Fruit fly (Drosophila melanogaster): Measurements from ENCODE around the gene CG13607.

The CG13607 gene

dm6 chr3R:24106059-24106631, 10.0 kb downstream of the CG13607 start (continued):
- TF ChIP-seq CG10147 (GFP tag; optimal IDR thresholded peaks at IDR 0.05), result peak; percentile 30
- no peak for TF ChIP-seq CG18619 (GFP tag; optimal IDR thresholded peaks at IDR 0.05)
- no peak for TF ChIP-seq crp (GFP tag; optimal IDR thresholded peaks at IDR 0.05)
- TF ChIP-seq sd (tag; optimal IDR thresholded peaks at IDR 0.05), result peak; percentile 12
- TF ChIP-seq yki (optimal IDR thresholded peaks at IDR 0.05), result no peak
- TF ChIP-seq CG3838 (GFP tag; optimal IDR thresholded peaks at IDR 0.05), result peak; percentile 39
- no peak for TF ChIP-seq Nf-YB (GFP tag; optimal IDR thresholded peaks at IDR 0.05)
- peak; percentile 96 for TF ChIP-seq CG9437 (GFP tag; optimal IDR thresholded peaks at IDR 0.05)
- TF ChIP-seq Side (GFP tag; optimal IDR thresholded peaks at IDR 0.05), result peak; percentile 26

- peak; percentile 15 for TF ChIP-seq Fer3 (tag; optimal IDR thresholded peaks at IDR 0.05)
- no peak for TF ChIP-seq aop (GFP tag; IDR thresholded peaks at IDR 0.05)
- TF ChIP-seq CG33213 (GFP tag; optimal IDR thresholded peaks at IDR 0.05), result peak; percentile 73
- no peak for TF ChIP-seq Hr39 (optimal IDR thresholded peaks at IDR 0.05)
- TF ChIP-seq so (GFP tag; IDR thresholded peaks at IDR 0.05), result no peak
- no peak for TF ChIP-seq CkIIα-i1 (GFP tag; IDR thresholded peaks at IDR 0.05)
- peak; percentile 98 for TF ChIP-seq psq (GFP tag; optimal IDR thresholded peaks at IDR 0.05)
- peak; percentile 32 for TF ChIP-seq CG13624 (GFP tag; optimal IDR thresholded peaks at IDR 0.05)
- peak; percentile 93 for TF ChIP-seq CG17385 (GFP tag; optimal IDR thresholded peaks at IDR 0.05)
- peak; percentile 19 for TF ChIP-seq Hsf (GFP tag; optimal IDR thresholded peaks at IDR 0.05)
- peak; percentile 54 for TF ChIP-seq MESR4 (GFP tag; optimal IDR thresholded peaks at IDR 0.05)
- peak; percentile 1 for TF ChIP-seq HmgD (GFP tag; optimal IDR thresholded peaks at IDR 0.05)
- no peak for TF ChIP-seq H15 (GFP tag; IDR thresholded peaks at IDR 0.05)
- no peak for TF ChIP-seq C15 (GFP tag; IDR thresholded peaks at IDR 0.05)
- peak; percentile 22 for TF ChIP-seq CG2120 (GFP tag; optimal IDR thresholded peaks at IDR 0.05)
- TF ChIP-seq gfzf (GFP tag; optimal IDR thresholded peaks at IDR 0.05), result peak; percentile 97
- peak; percentile 61 for TF ChIP-seq CrebB (tag; optimal IDR thresholded peaks at IDR 0.05)
- peak; percentile 9 for TF ChIP-seq vfl (GFP tag; optimal IDR thresholded peaks at IDR 0.05)
- no peak for TF ChIP-seq zfh1 (GFP tag; IDR thresholded peaks at IDR 0.05)
- peak; percentile 82 for TF ChIP-seq Med (GFP tag)
- no peak for TF ChIP-seq ara (GFP tag; IDR thresholded peaks at IDR 0.05)
- peak; percentile 75 for TF ChIP-seq CG1603 (tag; optimal IDR thresholded peaks at IDR 0.05)
- TF ChIP-seq ftz-f1 (GFP tag; optimal IDR thresholded peaks at IDR 0.05), result no peak
- TF ChIP-seq cwo (GFP tag; optimal IDR thresholded peaks at IDR 0.05), result peak; percentile 26
- TF ChIP-seq z (GFP tag; IDR thresholded peaks at IDR 0.05), result no peak
- TF ChIP-seq her (GFP tag; optimal IDR thresholded peaks at IDR 0.05), result peak; percentile 23
- peak in 1 of 2 experiments; percentile 36 for TF ChIP-seq bsh (GFP tag; optimal IDR thresholded peaks at IDR 0.05)
- peak; percentile 11 for TF ChIP-seq Myb (GFP tag; optimal IDR thresholded peaks at IDR 0.05)
- no peak for TF ChIP-seq ssp (GFP tag; IDR thresholded peaks at IDR 0.05)
- peak; percentile 10 for TF ChIP-seq CG11723 (GFP tag; optimal IDR thresholded peaks at IDR 0.05)
- peak; percentile 25 for TF ChIP-seq Dp (GFP tag; optimal IDR thresholded peaks at IDR 0.05)
- no peak for TF ChIP-seq CG4730 (GFP tag; IDR thresholded peaks at IDR 0.05)
- peak; percentile 23 for TF ChIP-seq CG18619 (GFP tag; optimal IDR thresholded peaks at IDR 0.05)
- peak; percentile 0 for TF ChIP-seq Mad (GFP tag; optimal IDR thresholded peaks at IDR 0.05)
- TF ChIP-seq CG6765 (GFP tag; optimal IDR thresholded peaks at IDR 0.05), result peak; percentile 62
- TF ChIP-seq PHDP (tag; optimal IDR thresholded peaks at IDR 0.05), result peak; percentile 33
- TF ChIP-seq CG10209 (GFP tag; optimal IDR thresholded peaks at IDR 0.05), result no peak
- peak; percentile 20 for TF ChIP-seq phol (tag; optimal IDR thresholded peaks at IDR 0.05)
- peak; percentile 0 for TF ChIP-seq CG4617 (GFP tag; optimal IDR thresholded peaks at IDR 0.05; ENCODE audit: borderline replicate concordance)
- TF ChIP-seq HLH54F (GFP tag; optimal IDR thresholded peaks at IDR 0.05), result no peak
- peak; percentile 68 for TF ChIP-seq CG10543 (GFP tag; optimal IDR thresholded peaks at IDR 0.05)
Observed at dm6 chr3R:24105312-24105902, 10.7 kb downstream of the CG13607 start, which contains the start of gene Syx1A. TSS of gene Syx1A (minus strand) at chr3R:24105763.
